Fruit fly (Drosophila melanogaster) whole organism, prepupa: ENCODE results near the gene mas.
A peak's percentile ranks its signal among the peaks of the same experiment; 100 is the strongest.

ENCODE experiments used
- CG11762 ChIP-seq: fragments of 200-800 bp; sonication (Bioruptor generic); optimal IDR thresholded peaks from 3 replicates; lab custom pipeline; 2016; ENCODE audit warnings: missing biosample characterization, missing genetic modification characterization; ENCODE audit not compliant: insufficient read depth
- CG11902 ChIP-seq: fragments of 200-800 bp; sonication (Bioruptor generic); optimal IDR thresholded peaks from 3 replicates; lab custom pipeline; 2016; ENCODE audit warnings: missing biosample characterization, missing genetic modification characterization
- CG15336 ChIP-seq: fragments of 200-800 bp; sonication (Bioruptor generic); IDR thresholded peaks from 2 replicates; pipeline ENCODE4 v1.3.6; 2022; ENCODE audit warnings: missing biosample characterization, missing genetic modification characterization
- CG1621 ChIP-seq: fragments of 200-800 bp; sonication (Bioruptor generic); optimal IDR thresholded peaks from 3 replicates; lab custom pipeline; 2018; ENCODE audit warnings: missing biosample characterization, mild to moderate bottlenecking, missing genetic modification characterization
- CG16779 ChIP-seq: fragments of 200-800 bp; sonication (Bioruptor generic); optimal IDR thresholded peaks from 3 replicates; lab custom pipeline; 2017; ENCODE audit warnings: missing biosample characterization, mild to moderate bottlenecking, missing genetic modification characterization
- CG31627 ChIP-seq: fragments of 200-800 bp; sonication (Bioruptor generic); optimal IDR thresholded peaks from 3 replicates; lab custom pipeline; 2016; ENCODE audit warnings: missing biosample characterization, missing genetic modification characterization
- CG32006 ChIP-seq: fragments of 200-800 bp; sonication (Bioruptor generic); optimal IDR thresholded peaks from 3 replicates; lab custom pipeline; 2017; ENCODE audit warnings: missing biosample characterization, mild to moderate bottlenecking, missing genetic modification characterization
- CG34406 ChIP-seq: fragments of 200-800 bp; sonication (Bioruptor generic); optimal IDR thresholded peaks from 3 replicates; lab custom pipeline; 2016; ENCODE audit warnings: missing biosample characterization, missing genetic modification characterization
- CG3919 ChIP-seq: fragments of 200-800 bp; sonication (Bioruptor generic); optimal IDR thresholded peaks from 3 replicates; lab custom pipeline; 2016; ENCODE audit warnings: missing biosample characterization, missing genetic modification characterization
- CG4318 ChIP-seq: fragments of 200-800 bp; sonication (Bioruptor generic); optimal IDR thresholded peaks from 3 replicates; lab custom pipeline; 2017; ENCODE audit warnings: missing biosample characterization, mild to moderate bottlenecking, missing genetic modification characterization
- CG6163 ChIP-seq: fragments of 200-800 bp; sonication (Bioruptor generic); IDR thresholded peaks from 3 replicates; pipeline ENCODE4 v1.3.6; 2022; ENCODE audit warnings: missing biosample characterization, missing genetic modification characterization
- CG6276 ChIP-seq: fragments of 200-800 bp; sonication (Bioruptor generic); optimal IDR thresholded peaks from 2 replicates; lab custom pipeline; 2017; ENCODE audit warnings: missing biosample characterization, mild to moderate bottlenecking, missing genetic modification characterization
- CG6808 ChIP-seq: fragments of 200-800 bp; sonication (Bioruptor generic); optimal IDR thresholded peaks from 3 replicates; lab custom pipeline; 2017; ENCODE audit warnings: missing biosample characterization, missing genetic modification characterization, mild to moderate bottlenecking, moderate library complexity, missing genetic modification reagents
- CG6854 ChIP-seq: fragments of 200-800 bp; sonication (Bioruptor generic); optimal IDR thresholded peaks from 2 replicates; lab custom pipeline; 2017; ENCODE audit warnings: missing biosample characterization, mild to moderate bottlenecking, missing genetic modification characterization
- CG7368 ChIP-seq: fragments of 200-800 bp; sonication (Bioruptor generic); optimal IDR thresholded peaks from 3 replicates; lab custom pipeline; 2016; ENCODE audit warnings: missing biosample characterization, missing genetic modification characterization
- CG8119 ChIP-seq: fragments of 200-800 bp; sonication (Bioruptor generic); IDR thresholded peaks from 3 replicates; pipeline ENCODE4 v1.3.6; 2022; ENCODE audit warnings: missing biosample characterization, missing genetic modification characterization
- CG8319 ChIP-seq: fragments of 200-800 bp; sonication (Bioruptor generic); optimal IDR thresholded peaks from 3 replicates; lab custom pipeline; 2016; ENCODE audit warnings: missing biosample characterization, missing genetic modification characterization
- CG9139 ChIP-seq: fragments of 200-800 bp; sonication (Bioruptor generic); optimal IDR thresholded peaks from 3 replicates; lab custom pipeline; 2017; ENCODE audit warnings: missing biosample characterization, mild to moderate bottlenecking, missing genetic modification characterization
- Eip78C ChIP-seq: fragments of 200-800 bp; sonication (Bioruptor generic); peaks from one replicate; lab custom pipeline; 2016; ENCODE audit warnings: missing biosample characterization, missing genetic modification characterization
- Eip93F ChIP-seq: fragments of 200-800 bp; sonication (Bioruptor generic); optimal IDR thresholded peaks from 2 replicates; lab custom pipeline; 2016; ENCODE audit warnings: missing biosample characterization, mild to moderate bottlenecking, missing genetic modification characterization
- Ets21C ChIP-seq: fragments of 200-800 bp; sonication (Bioruptor generic); optimal IDR thresholded peaks from 3 replicates; lab custom pipeline; 2016; ENCODE audit warnings: missing biosample characterization, missing genetic modification characterization
- Ets96B ChIP-seq: fragments of 200-800 bp; optimal IDR thresholded peaks from 2 replicates; lab custom pipeline; 2019; ENCODE audit warnings: missing biosample characterization, mild to moderate bottlenecking, missing genetic modification characterization, moderate library complexity
- Hr38 ChIP-seq: sonication (Bioruptor generic); optimal IDR thresholded peaks from 2 replicates; lab custom pipeline; 2016; ENCODE audit warnings: missing biosample characterization, missing genetic modification characterization
- Hr39 ChIP-seq: fragments of 200-800 bp; sonication (Bioruptor generic); optimal IDR thresholded peaks from 2 replicates; lab custom pipeline; 2016; ENCODE audit warnings: missing biosample characterization, missing genetic modification characterization
- Hr4 ChIP-seq: fragments of 200-800 bp; sonication (Bioruptor generic); optimal IDR thresholded peaks from 3 replicates; lab custom pipeline; 2016; ENCODE audit warnings: missing biosample characterization, missing genetic modification characterization
- Met ChIP-seq: fragments of 200-800 bp; sonication (Bioruptor generic); optimal IDR thresholded peaks from 3 replicates; lab custom pipeline; 2016; ENCODE audit warnings: missing biosample characterization, missing genetic modification characterization
- OdsH ChIP-seq: fragments of 200-800 bp; sonication (Bioruptor generic); optimal IDR thresholded peaks from 3 replicates; lab custom pipeline; 2016; ENCODE audit warnings: missing biosample characterization, missing genetic modification characterization
- Smox ChIP-seq: fragments of 200-800 bp; sonication (Bioruptor generic); optimal IDR thresholded peaks from 3 replicates; lab custom pipeline; 2016; ENCODE audit warnings: missing biosample characterization, missing genetic modification characterization
- acj6 ChIP-seq: fragments of 200-800 bp; sonication (Bioruptor generic); optimal IDR thresholded peaks from 3 replicates; lab custom pipeline; 2016; ENCODE audit warnings: missing biosample characterization, missing genetic modification characterization
- cyc ChIP-seq: fragments of 200-800 bp; sonication (Bioruptor generic); optimal IDR thresholded peaks from 3 replicates; lab custom pipeline; 2016; ENCODE audit warnings: missing biosample characterization, missing genetic modification characterization
- dac ChIP-seq: fragments of 200-800 bp; sonication (Bioruptor generic); optimal IDR thresholded peaks from 2 replicates; lab custom pipeline; 2017; ENCODE audit warnings: missing biosample characterization, mild to moderate bottlenecking, missing genetic modification characterization
- eg ChIP-seq: fragments of 200-800 bp; sonication (Bioruptor generic); IDR thresholded peaks from 3 replicates; pipeline ENCODE4 v1.3.6; 2022; ENCODE audit warnings: missing biosample characterization, missing genetic modification characterization
- fd59A ChIP-seq: fragments of 200-800 bp; sonication (Bioruptor generic); optimal IDR thresholded peaks from 2 replicates; lab custom pipeline; 2017; ENCODE audit warnings: missing biosample characterization, mild to moderate bottlenecking, missing genetic modification characterization, missing genetic modification reagents
- fkh ChIP-seq: fragments of 200-800 bp; sonication (Bioruptor generic); optimal IDR thresholded peaks from 3 replicates; lab custom pipeline; 2017; ENCODE audit warnings: missing biosample characterization, mild to moderate bottlenecking, missing genetic modification characterization, moderate library complexity
- lz ChIP-seq: fragments of 200-800 bp; sonication (Bioruptor generic); optimal IDR thresholded peaks from 3 replicates; lab custom pipeline; 2016; ENCODE audit warnings: missing biosample characterization, missing genetic modification characterization
- salr ChIP-seq, 2 experiments: fragments of 200-800 bp; sonication (Bioruptor generic); optimal IDR thresholded peaks; 3 replicates each; lab custom pipeline; 2016 to 2018; ENCODE audit warnings: missing biosample characterization in 2 of 2, missing genetic modification characterization in 2 of 2, mild to moderate bottlenecking in 1 of 2
- topi ChIP-seq: fragments of 200-800 bp; sonication (Bioruptor generic); optimal IDR thresholded peaks from 3 replicates; lab custom pipeline; 2016; ENCODE audit warnings: missing biosample characterization, missing genetic modification characterization
- vri ChIP-seq: fragments of 200-800 bp; sonication (Bioruptor generic); optimal IDR thresholded peaks from 3 replicates; lab custom pipeline; 2016; ENCODE audit warnings: missing biosample characterization, mild to moderate bottlenecking, missing genetic modification characterization

Gene mas

dm6 chr3L:4209078-4209477 is 41.8 kb upstream of the mas start, which contains the start of gene Cpr64Aa:
TSS of gene Cpr64Aa (minus strand) at chr3L:4209178.
- 0 out of 3 replicates have a peak, but pooled peaks have one; percentile 37 for TF ChIP-seq eg
- no peak for TF ChIP-seq CG4318 (GFP tag; lab: Kevin White, UChicago)

dm6 chr3L:4204867-4205266 is 37.6 kb upstream of the mas start:
- peak; percentile 15 for TF ChIP-seq CG4318 (GFP tag; lab: Kevin White, UChicago)
- no peak for TF ChIP-seq CG6276
- TF ChIP-seq CG8119 (GFP tag; lab: Robert Waterston, UW), result peak; percentile 32; the same call in 1 of the 3 replicates
- no peak for TF ChIP-seq CG3919 (GFP tag; lab: Kevin White, UChicago)
- TF ChIP-seq Ets96B, result no peak
- no peak for TF ChIP-seq CG34406 (GFP tag; lab: Kevin White, UChicago)
- 0 out of 2 replicates have a peak, but pooled peaks have one; percentile 19 for TF ChIP-seq CG15336 (GFP tag; lab: Robert Waterston, UW)
- TF ChIP-seq Hr4, result peak; percentile 51
- TF ChIP-seq CG11902 (GFP tag; lab: Kevin White, UChicago), result no peak
- no peak for TF ChIP-seq Eip93F (GFP tag; lab: Kevin White, UChicago)
- TF ChIP-seq Hr39, result no peak
- TF ChIP-seq Ets21C, result no peak
- TF ChIP-seq CG32006 (GFP tag; lab: Kevin White, UChicago), result peak; percentile 55
- TF ChIP-seq CG6808, result no peak
- TF ChIP-seq CG9139, result no peak
- no peak for TF ChIP-seq CG7368 (GFP tag; lab: Kevin White, UChicago)
- TF ChIP-seq OdsH (GFP tag; lab: Kevin White, UChicago), result no peak
- TF ChIP-seq CG1621, result no peak
- no peak for TF ChIP-seq cyc (GFP tag; lab: Kevin White, UChicago)

- TF ChIP-seq Smox (GFP tag; lab: Kevin White, UChicago) (no peak), cyc (GFP tag; lab: Kevin White, UChicago) (no peak), salr (GFP tag; optimal IDR thresholded peaks at IDR 0.05; lab: Kevin White, UChicago) (no peak), CG11762 (no peak), lz (no peak), eg (no peak), fd59A (GFP tag; lab: Kevin White, UChicago) (no peak), CG7368 (GFP tag; lab: Kevin White, UChicago) (no peak), OdsH (GFP tag; lab: Kevin White, UChicago) (no peak), fkh (GFP tag; lab: Kevin White, UChicago) (no peak)
Measured at dm6 chr3L:4204239-4204638, 37.0 kb upstream of the mas start, which contains the start of gene CG15005. TSS of gene CG15005 (minus strand) at chr3L:4204339.

dm6 chr3L:4193730-4194649 is 26.7 kb upstream of the mas start, which contains the start of gene CG43367:
TSS of gene CG43367 (plus strand) at chr3L:4193993.
- TF ChIP-seq CG8119 (GFP tag; lab: Robert Waterston, UW), result no peak
- peak; percentile 71 for TF ChIP-seq vri (GFP tag; lab: Kevin White, UChicago)

dm6 chr3L:4187930-4188523 is 20.8 kb upstream of the mas start, which contains the start of the genes Teh2 and tipE:
TSS of gene Teh2 (minus strand) at chr3L:4188023.
TSS of gene tipE (plus strand) at chr3L:4188499.
- TF ChIP-seq CG6276 (no peak), vri (GFP tag; lab: Kevin White, UChicago) (no peak), topi (GFP tag; lab: Kevin White, UChicago) (no peak)

dm6 chr3L:4186659-4187058 is 19.4 kb upstream of the mas start, which contains the start of gene VhaM9.7-c:
TSS of gene VhaM9.7-c (minus strand) at chr3L:4186865.
- TF ChIP-seq dac (GFP tag; lab: Kevin White, UChicago), result no peak
- no peak for TF ChIP-seq CG16779 (tag; lab: Kevin White, UChicago)
- peak; percentile 58 for TF ChIP-seq topi (GFP tag; lab: Kevin White, UChicago)
- no peak for TF ChIP-seq Met
- no peak for TF ChIP-seq Eip78C (GFP tag; lab: Kevin White, UChicago)
- no peak for TF ChIP-seq CG6808
- no peak for TF ChIP-seq eg
- no peak for TF ChIP-seq CG6276
- TF ChIP-seq CG34406 (GFP tag; lab: Kevin White, UChicago), result no peak
- peak; percentile 60 for TF ChIP-seq CG31627 (GFP tag; lab: Kevin White, UChicago)
- no peak for TF ChIP-seq CG9139
- TF ChIP-seq Hr38, result no peak
- no peak for TF ChIP-seq CG6163 (GFP tag; lab: Robert Waterston, UW)
- TF ChIP-seq CG4318 (GFP tag; lab: Kevin White, UChicago), result no peak
- no peak for TF ChIP-seq CG8319 (GFP tag; lab: Kevin White, UChicago)
- TF ChIP-seq cyc (GFP tag; lab: Kevin White, UChicago), result peak; percentile 53
- no peak for TF ChIP-seq CG11902 (GFP tag; lab: Kevin White, UChicago)
- no peak for TF ChIP-seq Smox (GFP tag; lab: Kevin White, UChicago)
- no peak for TF ChIP-seq acj6 (GFP tag; lab: Kevin White, UChicago)
- TF ChIP-seq CG6854, result no peak
